Worm (Caenorhabditis elegans) whole organism, L2 larva: Measurements from ENCODE around the gene F48G7.7.

Experiments
- F13H6.1 ChIP-seq: sonication (generic microtip); optimal IDR thresholded peaks from 2 replicates; lab custom pipeline; 2016; ENCODE audit warnings: missing genetic modification characterization, missing compliant biosample characterization
- aly-2 ChIP-seq: fragments of 150-350 bp; optimal IDR thresholded peaks from 2 replicates; lab custom pipeline; 2014; ENCODE audit warnings: missing biosample characterization, missing genetic modification characterization
- ceh-82 ChIP-seq: fragments of 150-350 bp; optimal IDR thresholded peaks from 2 replicates; lab custom pipeline; 2014; ENCODE audit warnings: missing biosample characterization, missing genetic modification characterization
- egl-27 ChIP-seq: sonication (generic microtip); optimal IDR thresholded peaks from 3 replicates; lab custom pipeline; 2017; ENCODE audit warnings: missing biosample characterization, missing genetic modification reagents, missing genetic modification characterization
- lin-11 ChIP-seq: fragments of 150-350 bp; sonication (generic microtip); optimal IDR thresholded peaks from 2 replicates; lab custom pipeline; 2014; ENCODE audit warnings: missing biosample characterization, missing genetic modification characterization, inconsistent platforms, mixed read lengths
- lsy-2 ChIP-seq, 2 experiments: fragments of 150-350 bp in 1 of 2; sonication (generic microtip) in 1 of 2; optimal IDR thresholded peaks; 2 replicates each; lab custom pipeline; 2014 to 2017; ENCODE audit warnings: missing biosample characterization in 2 of 2, missing genetic modification characterization in 2 of 2
- nhr-10 ChIP-seq: sonication (generic microtip); optimal IDR thresholded peaks from 2 replicates; lab custom pipeline; 2017; ENCODE audit warnings: missing biosample characterization, missing genetic modification characterization
- skn-1 ChIP-seq: sonication (generic microtip); optimal IDR thresholded peaks from 2 replicates; lab custom pipeline; 2017; ENCODE audit warnings: missing biosample characterization, missing genetic modification characterization
- unc-55 ChIP-seq: fragments of 150-350 bp; sonication (generic microtip); optimal IDR thresholded peaks from 3 replicates; lab custom pipeline; 2014; ENCODE audit warnings: missing biosample characterization, missing genetic modification reagents, missing genetic modification characterization
- unc-62 ChIP-seq: fragments of 150-350 bp; optimal IDR thresholded peaks from 2 replicates; lab custom pipeline; 2014; ENCODE audit warnings: missing biosample characterization, missing genetic modification reagents, missing genetic modification characterization
- zag-1 ChIP-seq: fragments of 150-350 bp; optimal IDR thresholded peaks from 2 replicates; lab custom pipeline; 2014; ENCODE audit warnings: missing biosample characterization, missing genetic modification characterization

DNA sequence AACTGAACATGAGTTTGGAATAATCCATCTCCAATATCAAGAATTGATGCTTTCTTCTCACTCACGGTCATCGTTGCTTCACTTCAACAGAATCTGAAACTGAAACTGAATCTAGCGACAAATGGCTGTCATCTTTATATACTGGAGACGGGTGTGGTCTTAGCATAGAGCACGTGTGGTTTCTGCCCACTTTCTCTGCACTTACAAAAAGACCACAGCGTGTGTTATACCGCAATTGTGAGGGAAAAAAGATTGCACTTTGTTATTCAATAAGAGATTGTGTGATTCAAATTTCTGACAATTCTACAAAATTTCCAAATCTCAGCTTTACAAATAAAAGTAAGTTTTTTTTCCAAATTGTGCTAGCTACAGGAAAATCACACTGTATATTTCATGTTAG lies 19.9 kb upstream of the F48G7.7 start, which contains the start of gene F48G7.12:
- no peak for TF ChIP-seq egl-27 (tag; lab: Kevin White, UChicago)
- TF ChIP-seq lsy-2 (tag; optimal IDR thresholded peaks at IDR 0.05; lab: Kevin White, UChicago), result no peak
- no peak for TF ChIP-seq aly-2 (tag; lab: Kevin White, UChicago)
- TF ChIP-seq unc-55, result no peak
- TF ChIP-seq F13H6.1 (tag; lab: Kevin White, UChicago), result no peak
- no peak for TF ChIP-seq ceh-82 (tag; lab: Kevin White, UChicago)
- no peak for TF ChIP-seq skn-1
- no peak for TF ChIP-seq zag-1 (tag; lab: Kevin White, UChicago)
- TF ChIP-seq lin-11 (tag; lab: Kevin White, UChicago), result no peak
- TF ChIP-seq unc-62 (GFP tag; lab: Kevin White, UChicago), result no peak
- TF ChIP-seq nhr-10, result no peak
